Worm (Caenorhabditis elegans): Measurements from ENCODE around the gene F58B4.7.

DNA sequence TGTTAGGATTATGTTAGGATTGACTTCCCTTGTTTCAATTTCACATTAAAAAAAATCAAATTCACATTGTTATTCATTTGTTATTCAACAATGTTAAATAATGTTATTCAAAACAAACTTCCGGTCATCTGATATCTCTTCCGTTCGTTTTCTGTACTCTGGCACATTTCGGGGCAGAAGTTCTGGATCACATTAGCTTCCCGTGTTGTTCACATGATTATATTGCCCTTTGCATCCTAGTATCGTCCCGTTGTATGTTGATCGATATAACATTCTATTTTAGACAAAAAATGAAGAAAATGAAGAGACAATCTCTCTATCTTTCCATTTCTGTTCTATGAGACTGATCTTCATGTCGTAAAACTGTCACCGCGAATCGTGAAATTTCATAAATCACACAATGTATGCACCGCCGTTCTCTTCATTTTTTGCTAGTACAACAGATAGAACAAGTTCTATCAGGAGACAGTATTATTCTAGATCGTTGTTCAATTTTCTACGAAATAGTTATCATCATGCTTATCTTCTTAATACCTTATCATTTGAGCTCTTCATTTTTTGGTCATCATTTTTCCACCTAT is 17.0 kb upstream of the F58B4.7 start:
- TF ChIP-seq ref-1 (GFP tag; conservative IDR thresholded peaks at IDR 0.05) (no peak), med-1 (GFP tag; optimal IDR thresholded peaks at IDR 0.05; ENCODE audit: insufficient read depth) (no peak), tab-1 (GFP tag; IDR thresholded peaks at IDR 0.05) (no peak)
